Fruit fly (Drosophila melanogaster) whole organism: ENCODE data around the gene Dsor1.

Source experiments
- CG8478 ChIP-seq: fragments of >200 bp; optimal IDR thresholded peaks from 2 replicates; lab custom pipeline; 2018; ENCODE audit warnings: inconsistent platforms
- Dll ChIP-seq: fragments of >200 bp; optimal IDR thresholded peaks from 2 replicates; lab custom pipeline; 2017
- EcR ChIP-seq, 2 experiments: fragments of >200 bp; optimal IDR thresholded peaks; 2 replicates each; lab custom pipeline; 2017; ENCODE audit warnings: missing biosample characterization in 2 of 2, missing genetic modification characterization in 2 of 2, missing genetic modification reagents in 2 of 2
- pan ChIP-seq: fragments of >200 bp; optimal IDR thresholded peaks from 2 replicates; lab custom pipeline; 2017
- psq ChIP-seq: fragments of >200 bp; optimal IDR thresholded peaks from 2 replicates; lab custom pipeline; 2017
- usp ChIP-seq: fragments of >200 bp; optimal IDR thresholded peaks from 2 replicates; lab custom pipeline; 2017; ENCODE audit warnings: missing biosample characterization, missing genetic modification characterization, mixed read lengths

Dsor1 gene

dm6 chrX:9247171-9247783 is at the start of gene Dsor1, which contains the start of gene amx:
TSS of gene Dsor1 (plus strand) at chrX:9247342.
TSS of gene amx (minus strand) at chrX:9247336.
- TF ChIP-seq EcR (GFP tag; optimal IDR thresholded peaks at IDR 0.05; lab: Kevin White, UChicago) (no peak), CG8478 (no peak), Dll (lab: Kevin White, UChicago) (no peak), psq (lab: Kevin White, UChicago) (no peak), usp (GFP tag; lab: Kevin White, UChicago) (no peak), pan (lab: Kevin White, UChicago) (no peak)

dm6 chrX:9200234-9200633 is 46.9 kb upstream of the Dsor1 start:
- TF ChIP-seq CG8478 (no peak), Dll (lab: Kevin White, UChicago) (no peak), pan (lab: Kevin White, UChicago) (no peak)

dm6 chrX:9201080-9201479 is 46.1 kb upstream of the Dsor1 start:
- TF ChIP-seq Dll (lab: Kevin White, UChicago) (no peak), EcR (GFP tag; optimal IDR thresholded peaks at IDR 0.05; lab: Kevin White, UChicago) (no peak), psq (lab: Kevin White, UChicago) (no peak), usp (GFP tag; lab: Kevin White, UChicago) (no peak), pan (lab: Kevin White, UChicago) (no peak), CG8478 (no peak)

- TF ChIP-seq CG8478 (no peak), usp (GFP tag; lab: Kevin White, UChicago) (no peak), psq (lab: Kevin White, UChicago) (no peak), pan (lab: Kevin White, UChicago) (no peak), Dll (lab: Kevin White, UChicago) (no peak), EcR (GFP tag; optimal IDR thresholded peaks at IDR 0.05; lab: Kevin White, UChicago) (no peak)
These were observed 45.1 kb upstream of the Dsor1 start for dm6 chrX:9201866-9202681.

- TF ChIP-seq CG8478 (no peak), psq (lab: Kevin White, UChicago) (no peak), pan (lab: Kevin White, UChicago) (no peak), usp (GFP tag; lab: Kevin White, UChicago) (no peak), EcR (GFP tag; optimal IDR thresholded peaks at IDR 0.05; lab: Kevin White, UChicago) (no peak), Dll (lab: Kevin White, UChicago) (no peak)
These were observed 36.4 kb upstream of the Dsor1 start, which contains the start of gene SmydA-9 for dm6 chrX:9210787-9211186. TSS of gene SmydA-9 (minus strand) at chrX:9210887.

- TF ChIP-seq usp (GFP tag; lab: Kevin White, UChicago) (no peak), pan (lab: Kevin White, UChicago) (no peak), psq (lab: Kevin White, UChicago) (no peak), CG8478 (no peak), Dll (lab: Kevin White, UChicago) (no peak), EcR (GFP tag; optimal IDR thresholded peaks at IDR 0.05; lab: Kevin White, UChicago) (no peak)
These were observed 32.6 kb upstream of the Dsor1 start, which contains the start of gene Obp8a for dm6 chrX:9214576-9214975. TSS of gene Obp8a (plus strand) at chrX:9214876.

dm6 chrX:9215485-9215884 is 31.7 kb upstream of the Dsor1 start, which contains the start of gene CG15368:
TSS of gene CG15368 (plus strand) at chrX:9215785.
- no peak for TF ChIP-seq EcR (GFP tag; optimal IDR thresholded peaks at IDR 0.05; lab: Kevin White, UChicago)
- TF ChIP-seq psq (lab: Kevin White, UChicago), result no peak
- TF ChIP-seq Dll (lab: Kevin White, UChicago), result no peak
- no peak for TF ChIP-seq CG8478
- TF ChIP-seq pan (lab: Kevin White, UChicago), result no peak
- no peak for TF ChIP-seq usp (GFP tag; lab: Kevin White, UChicago)

- TF ChIP-seq psq (lab: Kevin White, UChicago), result no peak
- TF ChIP-seq usp (GFP tag; lab: Kevin White, UChicago), result no peak
- TF ChIP-seq CG8478, result no peak
- no peak for TF ChIP-seq pan (lab: Kevin White, UChicago)
- no peak for TF ChIP-seq EcR (GFP tag; optimal IDR thresholded peaks at IDR 0.05; lab: Kevin White, UChicago)
- TF ChIP-seq Dll (lab: Kevin White, UChicago), result no peak
These were observed 30.6 kb upstream of the Dsor1 start, which contains the start of gene CG15369 for dm6 chrX:9216572-9216971. TSS of gene CG15369 (plus strand) at chrX:9216872.

dm6 chrX:9220434-9220833 is 26.7 kb upstream of the Dsor1 start:
- TF ChIP-seq psq (lab: Kevin White, UChicago) (no peak), pan (lab: Kevin White, UChicago) (no peak), EcR (GFP tag; optimal IDR thresholded peaks at IDR 0.05; lab: Kevin White, UChicago) (peak in 1 of 2 experiments; percentile 48)

- TF ChIP-seq CG8478, result no peak
- TF ChIP-seq EcR (GFP tag; optimal IDR thresholded peaks at IDR 0.05; lab: Kevin White, UChicago), result no peak
- no peak for TF ChIP-seq Dll (lab: Kevin White, UChicago)
- TF ChIP-seq usp (GFP tag; lab: Kevin White, UChicago), result no peak
- no peak for TF ChIP-seq pan (lab: Kevin White, UChicago)
- TF ChIP-seq psq (lab: Kevin White, UChicago), result no peak
These were observed 24.0 kb upstream of the Dsor1 start, which contains the start of gene t for dm6 chrX:9223182-9223581. TSS of gene t (minus strand) at chrX:9223257.

dm6 chrX:9224423-9224822 is 22.7 kb upstream of the Dsor1 start:
- TF ChIP-seq EcR (GFP tag; optimal IDR thresholded peaks at IDR 0.05; lab: Kevin White, UChicago) (no peak), CG8478 (no peak), Dll (lab: Kevin White, UChicago) (no peak), psq (lab: Kevin White, UChicago) (no peak), usp (GFP tag; lab: Kevin White, UChicago) (no peak), pan (lab: Kevin White, UChicago) (no peak)
